Worm (Caenorhabditis elegans) whole organism, young adult: ENCODE data around the gene C42C1.3.
A peak's percentile ranks its signal among the peaks of the same experiment; 100 is the strongest.

ENCODE experiments used
- B0336.3 ChIP-seq: fragments of 200-800 bp; sonication (Bioruptor generic); IDR thresholded peaks from 2 replicates; pipeline ENCODE4 v1.3.6; 2022; ENCODE audit warnings: missing genetic modification characterization, missing compliant biosample characterization
- C06A6.2 ChIP-seq: fragments of 200-800 bp; sonication (Bioruptor generic); conservative IDR thresholded peaks from 2 replicates; pipeline ENCODE4 v1.3.6; 2022; ENCODE audit warnings: missing genetic modification characterization, missing compliant biosample characterization
- D2030.7 ChIP-seq: fragments of 200-800 bp; sonication (Bioruptor generic); IDR thresholded peaks from 2 replicates; pipeline ENCODE4 v1.3.6; 2022; ENCODE audit warnings: missing genetic modification reagents, missing genetic modification characterization, missing compliant biosample characterization
- F10E7.11 ChIP-seq: sonication (generic microtip); optimal IDR thresholded peaks from 2 replicates; lab custom pipeline; 2017; ENCODE audit warnings: mild to moderate bottlenecking, missing genetic modification characterization, moderate library complexity, missing compliant biosample characterization
- F33H1.4 ChIP-seq: fragments of 200-800 bp; sonication (Bioruptor generic); IDR thresholded peaks from 2 replicates; pipeline ENCODE4 v1.3.6; 2022; ENCODE audit warnings: missing genetic modification reagents, missing genetic modification characterization, missing compliant biosample characterization
- F55B11.4 ChIP-seq: sonication (generic microtip); optimal IDR thresholded peaks from 2 replicates; lab custom pipeline; 2016; ENCODE audit warnings: missing compliant biosample characterization, missing genetic modification characterization, borderline replicate concordance; ENCODE audit not compliant: insufficient read depth
- F57A8.1 ChIP-seq: fragments of 200-800 bp; sonication (Bioruptor generic); optimal IDR thresholded peaks from 2 replicates; lab custom pipeline; 2018; ENCODE audit warnings: mild to moderate bottlenecking, missing genetic modification characterization, moderate library complexity, missing compliant biosample characterization
- T07F8.4 ChIP-seq: sonication (generic microtip); optimal IDR thresholded peaks from 2 replicates; lab custom pipeline; 2016; ENCODE audit warnings: mild to moderate bottlenecking, missing genetic modification characterization, moderate library complexity, missing compliant biosample characterization
- Y56A3A.18 ChIP-seq: fragments of 200-800 bp; sonication (Bioruptor generic); IDR thresholded peaks from 2 replicates; pipeline ENCODE4 v1.3.6; 2022; ENCODE audit warnings: missing genetic modification reagents, missing genetic modification characterization, missing compliant biosample characterization
- Y79H2A.3 ChIP-seq: fragments of 200-800 bp; sonication (Bioruptor generic); conservative IDR thresholded peaks from 2 replicates; pipeline ENCODE4 v1.3.6; 2022; ENCODE audit warnings: missing genetic modification reagents, missing genetic modification characterization, missing compliant biosample characterization
- athp-1 ChIP-seq: sonication (generic microtip); optimal IDR thresholded peaks from 2 replicates; lab custom pipeline; 2017; ENCODE audit warnings: mild to moderate bottlenecking, missing genetic modification characterization, missing compliant biosample characterization
- attf-3 ChIP-seq: fragments of 200-800 bp; sonication (Bioruptor generic); conservative IDR thresholded peaks from 2 replicates; pipeline ENCODE4 v1.3.6; 2022; ENCODE audit warnings: missing genetic modification reagents, missing genetic modification characterization, missing compliant biosample characterization
- bed-1 ChIP-seq: fragments of 200-800 bp; sonication (Bioruptor generic); IDR thresholded peaks from 2 replicates; pipeline ENCODE4 v1.3.6; 2022; ENCODE audit warnings: missing genetic modification reagents, missing genetic modification characterization, missing compliant biosample characterization
- cebp-2 ChIP-seq: fragments of 200-800 bp; sonication (Bioruptor generic); IDR thresholded peaks from 2 replicates; pipeline ENCODE4 v1.3.6; 2022; ENCODE audit warnings: missing genetic modification characterization, missing compliant biosample characterization
- ceh-100 ChIP-seq: fragments of 200-800 bp; sonication (Bioruptor generic); IDR thresholded peaks from 2 replicates; pipeline ENCODE4 v1.3.6; 2022; ENCODE audit warnings: missing genetic modification reagents, missing genetic modification characterization, missing compliant biosample characterization
- ceh-79 ChIP-seq: sonication (generic microtip); optimal IDR thresholded peaks from 2 replicates; lab custom pipeline; 2017; ENCODE audit warnings: mild to moderate bottlenecking, missing genetic modification characterization, missing compliant biosample characterization
- ceh-91 ChIP-seq: fragments of 200-800 bp; sonication (Bioruptor generic); IDR thresholded peaks from 2 replicates; pipeline ENCODE4 v1.3.6; 2022; ENCODE audit warnings: missing genetic modification reagents, missing genetic modification characterization, missing compliant biosample characterization
- dox-1 ChIP-seq: fragments of 200-800 bp; sonication (Bioruptor generic); IDR thresholded peaks from 2 replicates; pipeline ENCODE4 v1.3.6; 2022; ENCODE audit warnings: missing genetic modification reagents, missing genetic modification characterization, missing compliant biosample characterization
- egl-18 ChIP-seq: fragments of 200-800 bp; sonication (Bioruptor generic); IDR thresholded peaks from 2 replicates; pipeline ENCODE4 v1.3.6; 2022; ENCODE audit warnings: missing genetic modification reagents, missing genetic modification characterization, missing compliant biosample characterization
- egrh-3 ChIP-seq: fragments of 200-800 bp; sonication (Bioruptor generic); IDR thresholded peaks from 2 replicates; pipeline ENCODE4 v1.3.6; 2022; ENCODE audit warnings: missing genetic modification reagents, missing genetic modification characterization, missing compliant biosample characterization
- ets-4 ChIP-seq: fragments of 200-800 bp; sonication (Bioruptor generic); optimal IDR thresholded peaks from 2 replicates; lab custom pipeline; 2018; ENCODE audit warnings: mild to moderate bottlenecking, missing genetic modification characterization, missing compliant biosample characterization
- fkh-3 ChIP-seq: sonication (generic microtip); optimal IDR thresholded peaks from 2 replicates; lab custom pipeline; 2016; ENCODE audit warnings: mild to moderate bottlenecking, missing genetic modification characterization, missing compliant biosample characterization
- hsf-1 ChIP-seq: fragments of 200-800 bp; sonication (Bioruptor generic); IDR thresholded peaks from 2 replicates; pipeline ENCODE4 v1.3.6; 2022; ENCODE audit warnings: missing genetic modification reagents, missing genetic modification characterization, missing compliant biosample characterization
- lag-1 ChIP-seq: fragments of 200-800 bp; sonication (Bioruptor generic); IDR thresholded peaks from 2 replicates; pipeline ENCODE4 v1.3.6; 2022; ENCODE audit warnings: missing genetic modification reagents, missing genetic modification characterization, missing compliant biosample characterization
- let-607 ChIP-seq, 2 experiments: fragments of 200-800 bp in 1 of 2; sonication (Bioruptor generic) in 1 of 2; sonication (generic microtip) in 1 of 2; optimal IDR thresholded peaks; 2 replicates each; lab custom pipeline; 2016 to 2018; ENCODE audit warnings: mild to moderate bottlenecking in 2 of 2, missing compliant biosample characterization in 2 of 2, missing genetic modification characterization in 2 of 2, moderate library complexity in 2 of 2, missing genotype in 1 of 2
- lin-26 ChIP-seq: fragments of 200-800 bp; sonication (Bioruptor generic); IDR thresholded peaks from 2 replicates; pipeline ENCODE4 v1.3.6; 2022; ENCODE audit warnings: missing genetic modification reagents, missing genetic modification characterization, missing compliant biosample characterization
- lin-40 ChIP-seq: sonication (generic microtip); optimal IDR thresholded peaks from 2 replicates; lab custom pipeline; 2016; ENCODE audit warnings: missing genetic modification characterization, mild to moderate bottlenecking, missing compliant biosample characterization, missing genotype, missing genetic modification reagents
- lin-54 ChIP-seq: fragments of 200-800 bp; sonication (Bioruptor generic); optimal IDR thresholded peaks from 2 replicates; lab custom pipeline; 2018; ENCODE audit warnings: mild to moderate bottlenecking, missing genetic modification characterization, missing compliant biosample characterization
- lsl-1 ChIP-seq: fragments of 200-800 bp; sonication (Bioruptor generic); optimal IDR thresholded peaks from 2 replicates; lab custom pipeline; 2018; ENCODE audit warnings: mild to moderate bottlenecking, missing genetic modification characterization, moderate library complexity, missing compliant biosample characterization
- lsy-27 ChIP-seq: sonication (generic microtip); optimal IDR thresholded peaks from 2 replicates; lab custom pipeline; 2017; ENCODE audit warnings: missing genetic modification characterization, mild to moderate bottlenecking, missing compliant biosample characterization, antibody characterized with exemption, missing genotype, borderline replicate concordance; ENCODE audit not compliant: insufficient read depth
- madf-6 ChIP-seq: fragments of 200-800 bp; sonication (Bioruptor generic); IDR thresholded peaks from 2 replicates; pipeline ENCODE4 v1.3.6; 2022; ENCODE audit warnings: missing genetic modification reagents, missing genetic modification characterization, missing compliant biosample characterization
- nfya-2 ChIP-seq: fragments of 200-800 bp; sonication (Bioruptor generic); IDR thresholded peaks from 2 replicates; pipeline ENCODE4 v1.3.6; 2022; ENCODE audit warnings: missing genetic modification reagents, missing genetic modification characterization, missing compliant biosample characterization
- nhr-27 ChIP-seq: fragments of 200-800 bp; sonication (Bioruptor generic); optimal IDR thresholded peaks from 2 replicates; lab custom pipeline; 2018; ENCODE audit warnings: mild to moderate bottlenecking, missing genetic modification characterization, moderate library complexity, missing compliant biosample characterization
- nhr-80 ChIP-seq: sonication (generic microtip); optimal IDR thresholded peaks from 2 replicates; lab custom pipeline; 2016; ENCODE audit warnings: missing genetic modification characterization, missing compliant biosample characterization
- pha-4 ChIP-seq: fragments of 150-350 bp; sonication (generic microtip); optimal IDR thresholded peaks from 2 replicates; lab custom pipeline; 2014; ENCODE audit warnings: missing biosample characterization, missing genetic modification reagents, missing genetic modification characterization
- rec-8 ChIP-seq, 2 experiments: sonication (generic microtip); optimal IDR thresholded peaks; 2 replicates each; lab custom pipeline; 2016; ENCODE audit warnings: mild to moderate bottlenecking in 2 of 2, missing genetic modification characterization in 2 of 2, missing genetic modification reagents in 2 of 2, missing genotype in 2 of 2, missing biosample characterization in 1 of 2, missing compliant biosample characterization in 1 of 2, moderate library complexity in 1 of 2
- snpc-1.1 ChIP-seq: sonication (generic microtip); optimal IDR thresholded peaks from 2 replicates; lab custom pipeline; 2017; ENCODE audit warnings: missing genetic modification characterization, mild to moderate bottlenecking, missing compliant biosample characterization, antibody characterized with exemption, moderate library complexity, missing genotype, missing genetic modification reagents; ENCODE audit not compliant: insufficient read depth
- snpc-1.3 ChIP-seq: sonication (generic microtip); optimal IDR thresholded peaks from 2 replicates; lab custom pipeline; 2017; ENCODE audit warnings: missing genetic modification characterization, mild to moderate bottlenecking, missing compliant biosample characterization, antibody characterized with exemption, moderate library complexity, missing genotype, missing genetic modification reagents; ENCODE audit not compliant: insufficient read depth
- snpc-3.4 ChIP-seq: sonication (generic microtip); optimal IDR thresholded peaks from 2 replicates; lab custom pipeline; 2017; ENCODE audit warnings: missing genetic modification characterization, mild to moderate bottlenecking, missing compliant biosample characterization, antibody characterized with exemption, moderate library complexity, missing genotype, missing genetic modification reagents
- snpc-4 ChIP-seq, 5 experiments: fragments of 150-350 bp in 1 of 5; sonication (generic microtip) in 4 of 5; optimal IDR thresholded peaks; 2 replicates each; lab custom pipeline; 2014 to 2018; ENCODE audit warnings: missing genetic modification characterization in 5 of 5, missing biosample characterization in 3 of 5, antibody characterized with exemption in 2 of 5, mild to moderate bottlenecking in 2 of 5, missing compliant biosample characterization in 2 of 5, missing genotype in 2 of 5, moderate library complexity in 2 of 5, missing genetic modification reagents in 1 of 5
- sptf-2 ChIP-seq: fragments of 200-800 bp; sonication (Bioruptor generic); optimal IDR thresholded peaks from 2 replicates; lab custom pipeline; 2018; ENCODE audit warnings: mild to moderate bottlenecking, missing genetic modification characterization, missing compliant biosample characterization
- tbx-9 ChIP-seq: sonication (generic microtip); optimal IDR thresholded peaks from 2 replicates; lab custom pipeline; 2016; ENCODE audit warnings: borderline replicate concordance, missing genetic modification characterization, inconsistent platforms, missing compliant biosample characterization
- tlf-1 ChIP-seq: fragments of 200-800 bp; sonication (Bioruptor generic); optimal IDR thresholded peaks from 2 replicates; lab custom pipeline; 2018; ENCODE audit warnings: mild to moderate bottlenecking, missing genetic modification characterization, missing compliant biosample characterization
- unc-62 ChIP-seq: fragments of 150-350 bp; optimal IDR thresholded peaks from 2 replicates; lab custom pipeline; 2014; ENCODE audit warnings: missing biosample characterization, missing genetic modification reagents, missing genetic modification characterization
- xnd-1 ChIP-seq: sonication (generic microtip); optimal IDR thresholded peaks from 2 replicates; lab custom pipeline; 2016; ENCODE audit warnings: missing genotype, missing genetic modification reagents, missing genetic modification characterization, missing compliant biosample characterization
- ztf-26 ChIP-seq: sonication (generic microtip); optimal IDR thresholded peaks from 2 replicates; lab custom pipeline; 2017; ENCODE audit warnings: missing genetic modification characterization, missing compliant biosample characterization
- ztf-28 ChIP-seq: fragments of 200-800 bp; sonication (Bioruptor generic); IDR thresholded peaks from 2 replicates; pipeline ENCODE4 v1.3.6; 2022; ENCODE audit warnings: missing genetic modification reagents, missing genetic modification characterization, missing compliant biosample characterization

C42C1.3 gene

DNA sequence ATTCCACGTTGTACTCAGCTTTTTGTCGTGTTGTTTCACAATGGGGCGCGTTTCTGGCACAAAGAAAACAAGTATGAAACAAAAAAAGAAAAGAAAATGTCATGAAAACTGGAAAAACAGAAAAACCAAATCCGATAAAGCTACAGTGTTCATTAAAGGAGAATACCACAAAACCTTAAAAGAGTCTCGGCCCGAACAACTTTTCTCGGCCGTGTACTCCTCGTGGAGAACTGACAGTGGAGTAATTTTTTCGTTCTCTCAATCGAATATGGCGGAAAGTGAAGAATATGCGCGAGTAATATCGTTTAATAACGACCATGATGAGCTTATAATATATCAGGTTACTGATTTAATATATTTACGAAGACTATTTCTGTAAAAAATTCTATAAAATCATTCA lies 8.2 kb upstream of the C42C1.3 start, which contains the start of the genes tag-335 and vkmt-1:
Gene tag-335, minus strand, starts transcription at position 88 of the 400 bp plus-strand sequence.
Gene vkmt-1, plus strand, starts transcription at position 219 of the 400 bp plus-strand sequence.
- TF ChIP-seq nfya-2 = no peak
- no peak for TF ChIP-seq ets-4 (GFP tag; lab: Kevin White, UChicago)
- TF ChIP-seq fkh-3 (tag; lab: Kevin White, UChicago) = no peak
- no peak for TF ChIP-seq F57A8.1
- no peak for TF ChIP-seq lsy-27
- no peak for TF ChIP-seq lin-26 (GFP tag; lab: Robert Waterston, UW)
- no peak for TF ChIP-seq snpc-4 (GFP tag; optimal IDR thresholded peaks at IDR 0.05; lab: Kevin White, UChicago)
- peak in 1 of 4 experiments; percentile 21 for TF ChIP-seq snpc-4 (tag; optimal IDR thresholded peaks at IDR 0.05; lab: Kevin White, UChicago)
- TF ChIP-seq F55B11.4 (tag; lab: Kevin White, UChicago) = no peak
- TF ChIP-seq ztf-28 (GFP tag; lab: Robert Waterston, UW) = no peak
- TF ChIP-seq D2030.7 (GFP tag; lab: Robert Waterston, UW) = 0 out of 2 replicates have a peak, but pooled peaks have one; percentile 36
- TF ChIP-seq athp-1 (tag; lab: Kevin White, UChicago) = no peak
- peak; percentile 74 for TF ChIP-seq lsl-1
- TF ChIP-seq tbx-9 (tag; lab: Kevin White, UChicago) = no peak
- TF ChIP-seq nhr-27 (tag; lab: Kevin White, UChicago) = no peak
- no peak for TF ChIP-seq bed-1 (GFP tag; lab: Robert Waterston, UW)
- no peak for TF ChIP-seq T07F8.4 (tag; lab: Kevin White, UChicago)
- TF ChIP-seq dox-1 (GFP tag; lab: Robert Waterston, UW) = 0 out of 2 replicates have a peak, but pooled peaks have one; percentile 17
- no peak for TF ChIP-seq ztf-26 (tag; lab: Kevin White, UChicago)
- TF ChIP-seq lin-40 (tag; lab: Kevin White, UChicago) = no peak
- no peak for TF ChIP-seq snpc-3.4 (tag; lab: Kevin White, UChicago)
- TF ChIP-seq lag-1 (GFP tag; lab: Robert Waterston, UW) = no peak
- no peak for TF ChIP-seq rec-8 (tag; optimal IDR thresholded peaks at IDR 0.05; lab: Kevin White, UChicago)
- TF ChIP-seq F33H1.4 (GFP tag; lab: Robert Waterston, UW) = peak; percentile 77
- TF ChIP-seq nhr-80 (tag; lab: Kevin White, UChicago) = no peak
- TF ChIP-seq xnd-1 (tag; lab: Kevin White, UChicago) = peak; percentile 48
- no peak for TF ChIP-seq snpc-1.1 (tag; lab: Kevin White, UChicago)
- no peak for TF ChIP-seq unc-62 (GFP tag; lab: Kevin White, UChicago)
- TF ChIP-seq ceh-79 (tag; lab: Kevin White, UChicago) = no peak
- TF ChIP-seq hsf-1 (GFP tag; lab: Robert Waterston, UW) = no peak
- TF ChIP-seq madf-6 (GFP tag; lab: Robert Waterston, UW) = peak; percentile 68; the same call in 1 of the 2 replicates
- no peak for TF ChIP-seq lin-54 (GFP tag; lab: Kevin White, UChicago)
- no peak for TF ChIP-seq C06A6.2 (GFP tag; lab: Robert Waterston, UW)
- TF ChIP-seq let-607 (tag; optimal IDR thresholded peaks at IDR 0.05; lab: Kevin White, UChicago) = peak in 1 of 2 experiments; percentile 16
- TF ChIP-seq egl-18 (GFP tag; lab: Robert Waterston, UW) = no peak
- no peak for TF ChIP-seq cebp-2 (GFP tag; lab: Robert Waterston, UW)
- TF ChIP-seq F10E7.11 (tag; lab: Kevin White, UChicago) = no peak
- TF ChIP-seq B0336.3 (GFP tag; lab: Robert Waterston, UW) = no peak
- TF ChIP-seq Y56A3A.18 (GFP tag; lab: Robert Waterston, UW) = no peak
- TF ChIP-seq sptf-2 (GFP tag; lab: Kevin White, UChicago) = no peak
- TF ChIP-seq snpc-1.3 = peak; percentile 24
- TF ChIP-seq Y79H2A.3 (GFP tag; lab: Robert Waterston, UW) = no peak
- no peak for TF ChIP-seq ceh-100 (GFP tag; lab: Robert Waterston, UW)
- no peak for TF ChIP-seq ceh-91 (GFP tag; lab: Robert Waterston, UW)
- TF ChIP-seq egrh-3 (GFP tag; lab: Robert Waterston, UW) = no peak
- TF ChIP-seq pha-4 = no peak
- no peak for TF ChIP-seq attf-3
- TF ChIP-seq tlf-1 (GFP tag; lab: Kevin White, UChicago) = no peak
